Worm (Caenorhabditis elegans) whole organism, young adult: ENCODE results near the gene F56F11.2.

Experiments used
- B0019.2 ChIP-seq: fragments of 200-800 bp; sonication (Bioruptor generic); conservative IDR thresholded peaks from 2 replicates; pipeline ENCODE4 v1.3.6; 2022; ENCODE audit warnings: missing genetic modification reagents, missing genetic modification characterization, missing compliant biosample characterization
- B0336.3 ChIP-seq: fragments of 200-800 bp; sonication (Bioruptor generic); IDR thresholded peaks from 2 replicates; pipeline ENCODE4 v1.3.6; 2022; ENCODE audit warnings: missing genetic modification characterization, missing compliant biosample characterization
- C06A6.2 ChIP-seq: fragments of 200-800 bp; sonication (Bioruptor generic); conservative IDR thresholded peaks from 2 replicates; pipeline ENCODE4 v1.3.6; 2022; ENCODE audit warnings: missing genetic modification characterization, missing compliant biosample characterization
- D2030.7 ChIP-seq: fragments of 200-800 bp; sonication (Bioruptor generic); IDR thresholded peaks from 2 replicates; pipeline ENCODE4 v1.3.6; 2022; ENCODE audit warnings: missing genetic modification reagents, missing genetic modification characterization, missing compliant biosample characterization
- F52B5.7 ChIP-seq: sonication (generic microtip); optimal IDR thresholded peaks from 2 replicates; lab custom pipeline; 2016; ENCODE audit warnings: mild to moderate bottlenecking, missing genetic modification characterization, missing compliant biosample characterization
- F57C9.4 ChIP-seq: sonication (generic microtip); optimal IDR thresholded peaks from 2 replicates; lab custom pipeline; 2017; ENCODE audit warnings: mild to moderate bottlenecking, missing genetic modification characterization, missing compliant biosample characterization
- K11D2.4 ChIP-seq: fragments of 200-800 bp; sonication (Bioruptor generic); IDR thresholded peaks from 2 replicates; pipeline ENCODE4 v1.3.6; 2022; ENCODE audit warnings: missing genetic modification reagents, missing genetic modification characterization, missing compliant biosample characterization
- Y56A3A.18 ChIP-seq: fragments of 200-800 bp; sonication (Bioruptor generic); IDR thresholded peaks from 2 replicates; pipeline ENCODE4 v1.3.6; 2022; ENCODE audit warnings: missing genetic modification reagents, missing genetic modification characterization, missing compliant biosample characterization
- Y67H2A.10 ChIP-seq: fragments of 200-800 bp; sonication (Bioruptor generic); conservative IDR thresholded peaks from 2 replicates; pipeline ENCODE4 v1.3.6; 2022; ENCODE audit warnings: missing genetic modification reagents, missing genetic modification characterization, missing compliant biosample characterization
- Y79H2A.3 ChIP-seq: fragments of 200-800 bp; sonication (Bioruptor generic); conservative IDR thresholded peaks from 2 replicates; pipeline ENCODE4 v1.3.6; 2022; ENCODE audit warnings: missing genetic modification reagents, missing genetic modification characterization, missing compliant biosample characterization
- bed-1 ChIP-seq: fragments of 200-800 bp; sonication (Bioruptor generic); IDR thresholded peaks from 2 replicates; pipeline ENCODE4 v1.3.6; 2022; ENCODE audit warnings: missing genetic modification reagents, missing genetic modification characterization, missing compliant biosample characterization
- ccch-3 ChIP-seq: fragments of 200-800 bp; sonication (Bioruptor generic); optimal IDR thresholded peaks from 2 replicates; lab custom pipeline; 2018; ENCODE audit warnings: mild to moderate bottlenecking, missing genetic modification characterization, missing compliant biosample characterization
- cebp-1 ChIP-seq, 2 experiments: fragments of 200-800 bp in 1 of 2; sonication (Bioruptor generic) in 1 of 2; sonication (generic microtip) in 1 of 2; IDR thresholded peaks in 1 of 2; optimal IDR thresholded peaks in 1 of 2; 2 replicates each; pipeline versions ENCODE4 v1.3.6 to Lab custom; 2017 to 2022; ENCODE audit warnings: missing compliant biosample characterization in 2 of 2, missing genetic modification characterization in 2 of 2, mild to moderate bottlenecking in 1 of 2, missing genetic modification reagents in 1 of 2, moderate library complexity in 1 of 2
- ceh-100 ChIP-seq: fragments of 200-800 bp; sonication (Bioruptor generic); IDR thresholded peaks from 2 replicates; pipeline ENCODE4 v1.3.6; 2022; ENCODE audit warnings: missing genetic modification reagents, missing genetic modification characterization, missing compliant biosample characterization
- chd-7 ChIP-seq: sonication (generic microtip); optimal IDR thresholded peaks from 2 replicates; lab custom pipeline; 2016; ENCODE audit warnings: mild to moderate bottlenecking, missing genetic modification characterization, moderate library complexity, missing compliant biosample characterization
- dox-1 ChIP-seq: fragments of 200-800 bp; sonication (Bioruptor generic); IDR thresholded peaks from 2 replicates; pipeline ENCODE4 v1.3.6; 2022; ENCODE audit warnings: missing genetic modification reagents, missing genetic modification characterization, missing compliant biosample characterization
- dpl-1 ChIP-seq: fragments of 150-350 bp; optimal IDR thresholded peaks from 2 replicates; lab custom pipeline; 2014; ENCODE audit warnings: missing biosample characterization, missing genetic modification reagents, missing genetic modification characterization
- egrh-3 ChIP-seq: fragments of 200-800 bp; sonication (Bioruptor generic); IDR thresholded peaks from 2 replicates; pipeline ENCODE4 v1.3.6; 2022; ENCODE audit warnings: missing genetic modification reagents, missing genetic modification characterization, missing compliant biosample characterization
- hmg-1.2 ChIP-seq: fragments of 200-800 bp; sonication (Bioruptor generic); IDR thresholded peaks from 2 replicates; pipeline ENCODE4 v1.3.6; 2022; ENCODE audit warnings: missing genetic modification reagents, missing genetic modification characterization, missing compliant biosample characterization
- lin-40 ChIP-seq: sonication (generic microtip); optimal IDR thresholded peaks from 2 replicates; lab custom pipeline; 2016; ENCODE audit warnings: missing genetic modification characterization, mild to moderate bottlenecking, missing compliant biosample characterization, missing genotype, missing genetic modification reagents
- lir-1 ChIP-seq: fragments of 200-800 bp; sonication (Bioruptor generic); conservative IDR thresholded peaks from 2 replicates; pipeline ENCODE4 v1.3.6; 2022; ENCODE audit warnings: missing genetic modification reagents, missing genetic modification characterization, missing compliant biosample characterization
- lsl-1 ChIP-seq: fragments of 200-800 bp; sonication (Bioruptor generic); optimal IDR thresholded peaks from 2 replicates; lab custom pipeline; 2018; ENCODE audit warnings: mild to moderate bottlenecking, missing genetic modification characterization, moderate library complexity, missing compliant biosample characterization
- lsy-27 ChIP-seq: sonication (generic microtip); optimal IDR thresholded peaks from 2 replicates; lab custom pipeline; 2017; ENCODE audit warnings: missing genetic modification characterization, mild to moderate bottlenecking, missing compliant biosample characterization, antibody characterized with exemption, missing genotype, borderline replicate concordance; ENCODE audit not compliant: insufficient read depth
- mcd-1 ChIP-seq: fragments of 200-800 bp; sonication (Bioruptor generic); IDR thresholded peaks from 2 replicates; pipeline ENCODE4 v1.3.6; 2022; ENCODE audit warnings: missing genetic modification reagents, missing genetic modification characterization, missing compliant biosample characterization
- mel-28 ChIP-seq: sonication (generic microtip); optimal IDR thresholded peaks from 2 replicates; lab custom pipeline; 2016; ENCODE audit warnings: borderline replicate concordance, mild to moderate bottlenecking, missing genetic modification characterization, missing compliant biosample characterization
- mxl-1 ChIP-seq: sonication (generic microtip); optimal IDR thresholded peaks from 2 replicates; lab custom pipeline; 2016; ENCODE audit warnings: missing genetic modification characterization, missing compliant biosample characterization
- nfya-1 ChIP-seq: sonication (generic microtip); optimal IDR thresholded peaks from 2 replicates; lab custom pipeline; 2017; ENCODE audit warnings: antibody characterized with exemption, missing compliant biosample characterization, missing genetic modification characterization, borderline replicate concordance; ENCODE audit not compliant: insufficient read depth
- nhr-179 ChIP-seq: sonication (generic microtip); optimal IDR thresholded peaks from 2 replicates; lab custom pipeline; 2016; ENCODE audit warnings: mild to moderate bottlenecking, missing genetic modification characterization, missing compliant biosample characterization
- nhr-90 ChIP-seq: sonication (generic microtip); optimal IDR thresholded peaks from 2 replicates; lab custom pipeline; 2016; ENCODE audit warnings: missing genotype, mild to moderate bottlenecking, missing genetic modification characterization, missing compliant biosample characterization
- snpc-1.1 ChIP-seq: sonication (generic microtip); optimal IDR thresholded peaks from 2 replicates; lab custom pipeline; 2017; ENCODE audit warnings: missing genetic modification characterization, mild to moderate bottlenecking, missing compliant biosample characterization, antibody characterized with exemption, moderate library complexity, missing genotype, missing genetic modification reagents; ENCODE audit not compliant: insufficient read depth
- snpc-4 ChIP-seq, 5 experiments: fragments of 150-350 bp in 1 of 5; sonication (generic microtip) in 4 of 5; optimal IDR thresholded peaks; 2 replicates each; lab custom pipeline; 2014 to 2018; ENCODE audit warnings: missing genetic modification characterization in 5 of 5, missing biosample characterization in 3 of 5, antibody characterized with exemption in 2 of 5, mild to moderate bottlenecking in 2 of 5, missing compliant biosample characterization in 2 of 5, missing genotype in 2 of 5, moderate library complexity in 2 of 5, missing genetic modification reagents in 1 of 5
- tbp1 ChIP-seq: fragments of 200-800 bp; sonication (Bioruptor generic); optimal IDR thresholded peaks from 2 replicates; lab custom pipeline; 2018; ENCODE audit warnings: mild to moderate bottlenecking, missing genetic modification characterization, missing compliant biosample characterization
- unc-62 ChIP-seq: fragments of 150-350 bp; optimal IDR thresholded peaks from 2 replicates; lab custom pipeline; 2014; ENCODE audit warnings: missing biosample characterization, missing genetic modification reagents, missing genetic modification characterization
- ztf-28 ChIP-seq: fragments of 200-800 bp; sonication (Bioruptor generic); IDR thresholded peaks from 2 replicates; pipeline ENCODE4 v1.3.6; 2022; ENCODE audit warnings: missing genetic modification reagents, missing genetic modification characterization, missing compliant biosample characterization
- ztf-3 ChIP-seq: fragments of 200-800 bp; sonication (Bioruptor generic); optimal IDR thresholded peaks from 2 replicates; lab custom pipeline; 2018; ENCODE audit warnings: mild to moderate bottlenecking, missing genetic modification characterization, missing compliant biosample characterization
- ztf-6 ChIP-seq: fragments of 200-800 bp; sonication (Bioruptor generic); IDR thresholded peaks from 2 replicates; pipeline ENCODE4 v1.3.6; 2022; ENCODE audit warnings: missing genetic modification reagents, missing genetic modification characterization, missing compliant biosample characterization

Gene F56F11.2

ce11 chrIII:2879703-2880102, 2.4 kb upstream of the F56F11.2 start (continued):
- TF ChIP-seq dpl-1 (GFP tag; lab: Kevin White, UChicago) (no peak), snpc-1.1 (no peak), B0336.3 (no peak), snpc-4 (GFP tag; optimal IDR thresholded peaks at IDR 0.05; lab: Kevin White, UChicago) (no peak), snpc-4 (tag; optimal IDR thresholded peaks at IDR 0.05; lab: Kevin White, UChicago) (no peak), ztf-6 (GFP tag; lab: Robert Waterston, UW) (no peak), ztf-28 (GFP tag; lab: Robert Waterston, UW) (no peak), nhr-90 (tag; lab: Kevin White, UChicago) (no peak), B0019.2 (GFP tag; lab: Robert Waterston, UW) (no peak), D2030.7 (peak; percentile 33; the same call in 1 of the 2 replicates), lsl-1 (peak; percentile 19), mel-28 (tag; lab: Kevin White, UChicago) (no peak), chd-7 (tag; lab: Kevin White, UChicago) (no peak), ceh-100 (GFP tag; lab: Robert Waterston, UW) (no peak), F52B5.7 (tag; lab: Kevin White, UChicago) (no peak), mcd-1 (peak; percentile 43), tbp1 (GFP tag; lab: Kevin White, UChicago) (peak; percentile 47), lir-1 (GFP tag; lab: Robert Waterston, UW) (no peak), ztf-3 (GFP tag; lab: Kevin White, UChicago) (no peak), nhr-179 (tag; lab: Kevin White, UChicago) (no peak), bed-1 (GFP tag; lab: Robert Waterston, UW) (no peak), Y67H2A.10 (GFP tag; lab: Robert Waterston, UW) (no peak), C06A6.2 (no peak), egrh-3 (GFP tag; lab: Robert Waterston, UW) (no peak), dox-1 (GFP tag; lab: Robert Waterston, UW) (0 out of 2 replicates have a peak, but pooled peaks have one; percentile 30), cebp-1 (GFP tag; IDR thresholded peaks at IDR 0.05; lab: Robert Waterston, UW) (no peak), cebp-1 (tag; optimal IDR thresholded peaks at IDR 0.05; lab: Kevin White, UChicago) (no peak), Y79H2A.3 (GFP tag; lab: Robert Waterston, UW) (no peak), ccch-3 (GFP tag; lab: Kevin White, UChicago) (no peak), mxl-1 (tag; lab: Kevin White, UChicago) (no peak), hmg-1.2 (GFP tag; lab: Robert Waterston, UW) (peak; percentile 19; the same call in 1 of the 2 replicates), F57C9.4 (no peak), unc-62 (GFP tag; lab: Kevin White, UChicago) (no peak), K11D2.4 (GFP tag; lab: Robert Waterston, UW) (no peak), lsy-27 (tag; lab: Kevin White, UChicago) (no peak), nfya-1 (no peak)

ce11 chrIII:2881117-2881516, 972 bp upstream of the F56F11.2 start:
- TF ChIP-seq cebp-1 (GFP tag; IDR thresholded peaks at IDR 0.05; lab: Robert Waterston, UW) (no peak), cebp-1 (tag; optimal IDR thresholded peaks at IDR 0.05; lab: Kevin White, UChicago) (peak; percentile 2), Y56A3A.18 (GFP tag; lab: Robert Waterston, UW) (no peak), lin-40 (tag; lab: Kevin White, UChicago) (no peak), hmg-1.2 (GFP tag; lab: Robert Waterston, UW) (peak; percentile 64; the same call in 1 of the 2 replicates)
